Worm (Caenorhabditis elegans) whole organism, young adult: ENCODE results near the gene dnj-13.

Source experiments
- B0261.1 ChIP-seq: sonication (generic microtip); optimal IDR thresholded peaks from 2 replicates; lab custom pipeline; 2016; ENCODE audit warnings: mild to moderate bottlenecking, missing genetic modification characterization, moderate library complexity, missing compliant biosample characterization
- ceh-91 ChIP-seq: fragments of 200-800 bp; sonication (Bioruptor generic); IDR thresholded peaks from 2 replicates; pipeline ENCODE4 v1.3.6; 2022; ENCODE audit warnings: missing genetic modification reagents, missing genetic modification characterization, missing compliant biosample characterization
- efl-1 ChIP-seq: fragments of 150-350 bp; optimal IDR thresholded peaks from 2 replicates; lab custom pipeline; 2014; ENCODE audit warnings: missing biosample characterization, missing genetic modification reagents, missing genetic modification characterization
- fkh-3 ChIP-seq: sonication (generic microtip); optimal IDR thresholded peaks from 2 replicates; lab custom pipeline; 2016; ENCODE audit warnings: mild to moderate bottlenecking, missing genetic modification characterization, missing compliant biosample characterization
- him-1 ChIP-seq: sonication (generic microtip); optimal IDR thresholded peaks from 2 replicates; lab custom pipeline; 2016; ENCODE audit warnings: missing genotype, missing genetic modification reagents, missing genetic modification characterization, missing compliant biosample characterization
- let-526 ChIP-seq: fragments of 200-800 bp; sonication (Bioruptor generic); IDR thresholded peaks from 2 replicates; pipeline ENCODE4 v1.3.6; 2022; ENCODE audit warnings: missing genetic modification reagents, missing genetic modification characterization, missing compliant biosample characterization
- lin-35 ChIP-seq, 3 experiments: fragments of 150-350 bp in 2 of 3; sonication (generic microtip) in 1 of 3; optimal IDR thresholded peaks; 2 replicates each; lab custom pipeline; 2014 to 2018; ENCODE audit warnings: missing biosample characterization in 3 of 3, missing genetic modification characterization in 3 of 3, missing genetic modification reagents in 3 of 3
- lsy-27 ChIP-seq: sonication (generic microtip); optimal IDR thresholded peaks from 2 replicates; lab custom pipeline; 2017; ENCODE audit warnings: missing genetic modification characterization, mild to moderate bottlenecking, missing compliant biosample characterization, antibody characterized with exemption, missing genotype, borderline replicate concordance; ENCODE audit not compliant: insufficient read depth
- madf-10 ChIP-seq: sonication (generic microtip); optimal IDR thresholded peaks from 2 replicates; lab custom pipeline; 2016; ENCODE audit warnings: mild to moderate bottlenecking, missing genetic modification characterization, missing compliant biosample characterization
- mcd-1 ChIP-seq: fragments of 200-800 bp; sonication (Bioruptor generic); IDR thresholded peaks from 2 replicates; pipeline ENCODE4 v1.3.6; 2022; ENCODE audit warnings: missing genetic modification reagents, missing genetic modification characterization, missing compliant biosample characterization
- unc-62 ChIP-seq: fragments of 150-350 bp; optimal IDR thresholded peaks from 2 replicates; lab custom pipeline; 2014; ENCODE audit warnings: missing biosample characterization, missing genetic modification reagents, missing genetic modification characterization

ce11 chrII:11555634-11556033, 10.1 kb downstream of the dnj-13 start, which contains the start of gene F54D5.24:
- TF ChIP-seq unc-62 (no peak), fkh-3 (tag; lab: Kevin White, UChicago) (no peak), madf-10 (no peak), mcd-1 (no peak), him-1 (tag; lab: Kevin White, UChicago) (no peak), let-526 (GFP tag; lab: Robert Waterston, UW) (no peak), ceh-91 (no peak), lsy-27 (tag; lab: Kevin White, UChicago) (no peak), lin-35 (GFP tag; optimal IDR thresholded peaks at IDR 0.05; lab: Kevin White, UChicago) (no peak), B0261.1 (tag; lab: Kevin White, UChicago) (no peak), efl-1 (GFP tag; lab: Kevin White, UChicago) (no peak)
